Worm (Caenorhabditis elegans) whole organism, late embryonic: ENCODE results near the gene mup-4.

Experiments used
- C08G9.2 ChIP-seq: sonication (generic microtip); optimal IDR thresholded peaks from 2 replicates; lab custom pipeline; 2016; ENCODE audit warnings: mild to moderate bottlenecking, missing genetic modification characterization, moderate library complexity, missing compliant biosample characterization
- F13H6.1 ChIP-seq: sonication (generic microtip); optimal IDR thresholded peaks from 2 replicates; lab custom pipeline; 2016; ENCODE audit warnings: missing genetic modification characterization, missing compliant biosample characterization
- dmd-4 ChIP-seq: sonication (generic microtip); optimal IDR thresholded peaks from 2 replicates; lab custom pipeline; 2016; ENCODE audit warnings: borderline replicate concordance, missing genetic modification characterization, missing compliant biosample characterization
- fkh-10 ChIP-seq: fragments of 150-350 bp; optimal IDR thresholded peaks from 2 replicates; lab custom pipeline; 2014; ENCODE audit warnings: missing biosample characterization, missing genetic modification reagents, missing genetic modification characterization
- mec-3 ChIP-seq: sonication (generic microtip); optimal IDR thresholded peaks from 2 replicates; lab custom pipeline; 2016; ENCODE audit warnings: borderline replicate concordance, missing genetic modification characterization, missing compliant biosample characterization
- pag-3 ChIP-seq: sonication (generic microtip); optimal IDR thresholded peaks from 2 replicates; lab custom pipeline; 2016; ENCODE audit warnings: missing compliant biosample characterization, missing genetic modification characterization, borderline replicate concordance
- pha-4 ChIP-seq: fragments of 150-350 bp; optimal IDR thresholded peaks from 2 replicates; lab custom pipeline; 2018; ENCODE audit warnings: missing biosample characterization, missing genetic modification reagents, missing genetic modification characterization
- sox-4 ChIP-seq: sonication (generic microtip); optimal IDR thresholded peaks from 2 replicates; lab custom pipeline; 2017; ENCODE audit warnings: mild to moderate bottlenecking, missing genetic modification characterization, inconsistent platforms, missing compliant biosample characterization
- syd-9 ChIP-seq: sonication (generic microtip); optimal IDR thresholded peaks from 2 replicates; lab custom pipeline; 2016; ENCODE audit warnings: mild to moderate bottlenecking, missing genetic modification characterization, moderate library complexity, missing compliant biosample characterization
- tbx-7 ChIP-seq: sonication (generic microtip); optimal IDR thresholded peaks from 2 replicates; lab custom pipeline; 2016; ENCODE audit warnings: missing genotype, missing genetic modification characterization, missing compliant biosample characterization
- unc-3 ChIP-seq, 2 experiments: fragments of 200-800 bp in 1 of 2; sonication (Bioruptor generic) in 1 of 2; sonication (generic microtip) in 1 of 2; conservative IDR thresholded peaks in 1 of 2; optimal IDR thresholded peaks in 1 of 2; 2 replicates each; pipeline versions ENCODE4 v1.3.6 to Lab custom; 2016 to 2022; ENCODE audit warnings: missing compliant biosample characterization in 2 of 2, missing genetic modification characterization in 2 of 2, missing genetic modification reagents in 1 of 2
- unc-86 ChIP-seq: sonication (generic microtip); optimal IDR thresholded peaks from 2 replicates; lab custom pipeline; 2016; ENCODE audit warnings: missing genetic modification characterization, missing compliant biosample characterization

DNA sequence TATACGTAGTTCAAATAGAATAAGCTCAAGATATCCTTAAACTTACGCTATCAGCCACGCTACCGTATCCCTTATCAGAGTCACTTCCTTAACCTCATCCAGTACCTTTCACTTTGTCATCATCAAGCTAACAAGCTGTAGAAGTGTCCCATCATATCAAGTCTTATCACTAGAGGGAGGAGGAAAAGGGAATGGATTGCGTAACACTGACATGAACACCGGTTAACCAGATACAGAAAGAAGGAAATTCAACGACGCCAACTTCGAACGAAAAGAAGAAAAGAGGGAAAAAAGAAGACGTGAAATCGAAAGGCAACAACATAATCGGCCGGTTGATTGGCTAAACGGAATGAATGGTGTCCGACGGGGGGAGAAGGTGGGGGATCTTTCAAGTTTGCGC, 1.2 kb upstream of the mup-4 start:
- TF ChIP-seq F13H6.1 (tag; lab: Kevin White, UChicago) (no peak), unc-3 (GFP tag; conservative IDR thresholded peaks at IDR 0.05; lab: Robert Waterston, UW) (no peak), unc-3 (tag; optimal IDR thresholded peaks at IDR 0.05; lab: Kevin White, UChicago) (no peak), fkh-10 (no peak), pag-3 (tag; lab: Kevin White, UChicago) (no peak), sox-4 (tag; lab: Kevin White, UChicago) (no peak), C08G9.2 (tag; lab: Kevin White, UChicago) (no peak), unc-86 (no peak), mec-3 (tag; lab: Kevin White, UChicago) (no peak), pha-4 (tag; lab: Kevin White, UChicago) (no peak), syd-9 (tag; lab: Kevin White, UChicago) (no peak), tbx-7 (no peak), dmd-4 (tag; lab: Kevin White, UChicago) (no peak)
